Worm (Caenorhabditis elegans) whole organism, midembryonic: Measurements from ENCODE around the gene gen-1.

ENCODE experiments used
- T22C8.4 ChIP-seq: fragments of 200-800 bp; sonication (Bioruptor generic); IDR thresholded peaks from 2 replicates; pipeline ENCODE4 v1.3.6; 2022; ENCODE audit warnings: missing genetic modification characterization, missing compliant biosample characterization
- cog-1 ChIP-seq: sonication (generic microtip); optimal IDR thresholded peaks from 2 replicates; lab custom pipeline; 2016; ENCODE audit warnings: missing genetic modification characterization, missing compliant biosample characterization
- flt-1 ChIP-seq: fragments of 200-800 bp; sonication (Bioruptor generic); IDR thresholded peaks from 2 replicates; pipeline ENCODE4 v1.3.6; 2022; ENCODE audit warnings: missing genetic modification characterization, missing compliant biosample characterization
- klf-2 ChIP-seq: fragments of 200-800 bp; sonication (Bioruptor generic); conservative IDR thresholded peaks from 2 replicates; pipeline ENCODE4 v1.3.6; 2022; ENCODE audit warnings: missing genetic modification reagents, missing genetic modification characterization, missing compliant biosample characterization
- med-1 ChIP-seq: sonication (generic microtip); optimal IDR thresholded peaks from 2 replicates; lab custom pipeline; 2017; ENCODE audit warnings: missing genetic modification characterization, mild to moderate bottlenecking, missing compliant biosample characterization, antibody characterized with exemption, missing genetic modification reagents; ENCODE audit not compliant: insufficient read depth
- ref-1 ChIP-seq: fragments of 200-800 bp; sonication (Bioruptor generic); conservative IDR thresholded peaks from 2 replicates; pipeline ENCODE4 v1.3.6; 2022; ENCODE audit warnings: missing genetic modification reagents, missing genetic modification characterization, missing compliant biosample characterization
- tab-1 ChIP-seq: fragments of 200-800 bp; sonication (Bioruptor generic); IDR thresholded peaks from 2 replicates; pipeline ENCODE4 v1.3.6; 2022; ENCODE audit warnings: missing genetic modification characterization, missing compliant biosample characterization
- ztf-23 ChIP-seq: fragments of 200-800 bp; sonication (Bioruptor generic); IDR thresholded peaks from 2 replicates; pipeline ENCODE4 v1.3.6; 2022; ENCODE audit warnings: missing genetic modification reagents, missing genetic modification characterization, missing compliant biosample characterization
- ztf-29 ChIP-seq: fragments of 200-800 bp; sonication (Bioruptor generic); IDR thresholded peaks from 2 replicates; pipeline ENCODE4 v1.3.6; 2022; ENCODE audit warnings: missing genetic modification reagents, missing genetic modification characterization, missing compliant biosample characterization

The gen-1 gene

DNA sequence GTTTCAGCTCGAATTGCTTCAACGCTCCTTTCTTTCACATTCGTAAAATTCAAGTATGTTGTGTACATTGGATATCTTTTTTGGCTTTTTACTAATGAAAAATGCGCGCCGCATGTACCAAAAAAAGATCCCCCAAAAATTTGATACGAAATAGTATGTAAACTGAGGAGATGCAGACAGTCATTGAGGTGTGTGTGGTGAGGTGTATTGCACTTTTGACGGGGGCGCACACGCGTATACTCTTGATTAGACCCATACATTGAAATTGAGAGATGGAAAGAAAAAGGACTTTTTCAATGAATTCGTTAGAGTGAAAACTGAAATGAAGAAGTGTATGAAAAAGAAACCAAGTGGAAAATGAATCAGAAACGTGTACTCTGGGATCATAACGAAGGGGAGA is 26.6 kb downstream of the gen-1 start:
- TF ChIP-seq med-1 (GFP tag; lab: Kevin White, UChicago) (no peak), flt-1 (no peak), klf-2 (no peak), T22C8.4 (GFP tag; lab: Robert Waterston, UW) (no peak), ztf-29 (GFP tag; lab: Robert Waterston, UW) (no peak), ref-1 (no peak), tab-1 (no peak), cog-1 (tag; lab: Kevin White, UChicago) (no peak), ztf-23 (GFP tag; lab: Robert Waterston, UW) (no peak)

DNA sequence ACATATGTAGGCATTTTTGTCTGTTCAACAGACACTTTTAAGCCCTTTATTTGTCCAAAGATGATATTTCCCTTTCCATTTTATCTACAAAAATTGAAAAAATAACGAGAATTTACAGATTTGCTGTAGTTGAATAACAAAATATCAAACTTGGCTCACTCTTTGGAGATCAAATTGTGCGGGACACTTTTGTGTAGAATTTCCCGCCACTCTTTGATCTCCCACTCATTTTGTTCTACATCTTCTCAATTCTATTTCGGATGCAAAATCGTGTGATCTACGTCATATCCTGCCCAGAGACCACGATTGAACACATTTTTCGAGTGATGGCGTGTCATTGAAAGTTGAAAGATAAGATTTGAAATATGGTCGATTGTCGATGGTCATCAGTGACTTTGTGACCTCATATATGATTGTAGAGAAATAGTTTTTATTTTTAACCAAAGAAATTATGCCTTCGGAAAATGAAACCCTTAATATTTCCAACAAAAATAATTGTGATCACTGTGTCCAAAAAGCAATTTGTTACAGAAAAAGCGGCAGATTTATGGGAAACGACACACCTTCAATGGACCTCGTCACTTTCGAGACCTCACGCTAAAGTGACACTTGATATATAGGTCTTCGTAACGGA is 31.0 kb downstream of the gen-1 start, which contains the start of gene hot-4:
Gene hot-4 (plus strand): TSS at position 584 of the 634 bp plus-strand sequence.
- TF ChIP-seq ztf-29 (GFP tag; lab: Robert Waterston, UW) (no peak), ztf-23 (GFP tag; lab: Robert Waterston, UW) (no peak), T22C8.4 (GFP tag; lab: Robert Waterston, UW) (no peak), flt-1 (no peak), cog-1 (tag; lab: Kevin White, UChicago) (no peak), ref-1 (no peak), med-1 (GFP tag; lab: Kevin White, UChicago) (no peak), tab-1 (no peak), klf-2 (no peak)

DNA sequence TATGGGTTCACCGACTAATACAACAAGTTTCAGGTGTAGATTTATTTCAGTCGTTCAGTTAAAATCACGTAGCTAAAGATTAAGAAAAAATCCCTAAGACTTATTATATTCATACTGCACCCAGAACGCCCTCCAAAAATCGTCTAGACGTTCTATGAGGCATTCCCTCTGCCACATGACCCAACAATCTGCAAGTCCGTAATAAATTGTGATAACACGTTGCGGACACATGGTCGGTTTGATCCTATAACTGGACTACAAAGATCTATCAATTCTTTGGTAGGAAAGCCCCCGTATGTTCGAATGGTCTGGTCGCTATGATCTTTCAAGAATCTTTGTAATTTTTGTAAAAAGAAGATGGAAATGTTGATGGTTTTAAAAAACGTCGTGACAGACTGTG is 32.0 kb downstream of the gen-1 start:
- TF ChIP-seq cog-1 (tag; lab: Kevin White, UChicago) = no peak
- TF ChIP-seq T22C8.4 (GFP tag; lab: Robert Waterston, UW) = no peak

DNA sequence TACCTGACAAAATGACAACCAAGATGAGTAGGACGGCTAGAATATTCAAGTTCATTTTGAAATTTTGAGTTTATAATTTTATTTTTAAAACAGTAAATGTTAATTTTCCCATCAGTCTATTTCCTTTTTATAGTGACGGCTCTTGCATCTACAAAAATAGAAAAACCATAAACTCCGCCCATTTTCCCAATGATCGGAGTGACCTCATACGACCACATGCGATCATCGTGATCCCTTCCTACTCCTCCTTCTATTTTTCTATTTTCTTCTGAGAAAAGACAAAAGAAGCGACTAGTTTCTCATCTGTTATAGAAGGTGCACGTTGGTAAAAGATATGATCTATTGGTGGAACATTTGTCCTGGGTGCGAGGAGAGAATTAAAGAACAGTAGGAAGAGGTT is 32.5 kb downstream of the gen-1 start, which contains the start of gene C23G10.11:
Gene C23G10.11 (minus strand): TSS at position 101 of the 400 bp plus-strand sequence.
- TF ChIP-seq cog-1 (tag; lab: Kevin White, UChicago) (no peak), ref-1 (no peak), ztf-23 (GFP tag; lab: Robert Waterston, UW) (no peak), med-1 (GFP tag; lab: Kevin White, UChicago) (no peak), T22C8.4 (GFP tag; lab: Robert Waterston, UW) (no peak), tab-1 (no peak), klf-2 (no peak), flt-1 (no peak), ztf-29 (GFP tag; lab: Robert Waterston, UW) (no peak)

DNA sequence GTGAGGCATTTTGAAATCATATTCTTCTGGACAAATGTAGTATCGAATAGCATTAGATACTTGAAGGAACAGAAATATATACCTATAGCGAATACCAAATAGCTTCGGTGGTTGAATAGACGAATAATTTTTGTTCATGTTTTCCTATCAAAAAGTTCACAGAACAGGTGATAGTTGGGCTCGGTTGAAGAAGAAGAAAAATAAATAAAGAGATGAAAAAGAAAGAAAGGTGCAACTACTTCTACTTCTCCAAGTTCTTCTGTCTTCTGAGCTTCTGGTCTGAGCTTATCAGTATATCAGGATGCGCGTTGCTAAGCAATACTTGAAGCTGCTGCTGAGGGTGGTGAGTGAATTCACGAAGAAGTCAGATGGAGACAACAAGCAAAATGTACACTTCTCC is 34.0 kb downstream of the gen-1 start, which contains the start of gene C23G10.10:
Gene C23G10.10 (minus strand): TSS at position 101 of the 400 bp plus-strand sequence.
- no peak for TF ChIP-seq ztf-29 (GFP tag; lab: Robert Waterston, UW)
- TF ChIP-seq tab-1 = no peak
- no peak for TF ChIP-seq ref-1
- TF ChIP-seq T22C8.4 (GFP tag; lab: Robert Waterston, UW) = no peak
- no peak for TF ChIP-seq med-1 (GFP tag; lab: Kevin White, UChicago)
- TF ChIP-seq cog-1 (tag; lab: Kevin White, UChicago) = no peak
- TF ChIP-seq ztf-23 (GFP tag; lab: Robert Waterston, UW) = no peak
- no peak for TF ChIP-seq klf-2
- no peak for TF ChIP-seq flt-1

DNA sequence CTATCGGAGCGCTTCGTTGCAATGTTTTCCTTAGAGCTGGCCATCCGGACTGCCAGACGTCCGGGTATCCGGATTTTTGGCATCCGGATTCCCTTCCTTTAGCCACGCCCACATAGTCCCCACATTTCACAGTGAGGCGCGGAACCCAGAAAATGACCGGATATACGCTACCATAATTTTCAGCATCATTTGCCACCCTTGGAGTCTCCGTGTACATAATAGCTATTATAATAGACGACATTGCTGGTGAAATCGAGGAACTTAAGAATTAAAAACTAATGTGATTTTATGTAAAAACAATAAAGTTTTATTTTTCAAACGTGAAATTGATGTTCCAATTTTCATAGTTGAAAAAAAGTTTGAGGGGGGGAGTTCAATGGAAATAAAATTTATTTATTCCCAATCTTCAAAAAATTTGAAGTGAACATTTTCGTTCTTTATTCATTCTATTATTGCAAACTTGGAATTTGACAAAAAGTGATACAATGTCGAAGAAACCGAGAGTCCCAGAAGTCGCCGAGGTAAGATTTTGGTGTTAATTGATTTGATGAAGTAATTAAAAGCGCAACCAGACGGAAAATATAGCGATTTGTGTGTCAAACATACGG is 37.6 kb downstream of the gen-1 start:
- TF ChIP-seq T22C8.4 (GFP tag; lab: Robert Waterston, UW) (no peak), flt-1 (no peak), cog-1 (tag; lab: Kevin White, UChicago) (no peak), ztf-29 (GFP tag; lab: Robert Waterston, UW) (no peak), tab-1 (no peak), med-1 (GFP tag; lab: Kevin White, UChicago) (no peak), klf-2 (no peak), ztf-23 (GFP tag; lab: Robert Waterston, UW) (no peak), ref-1 (no peak)

DNA sequence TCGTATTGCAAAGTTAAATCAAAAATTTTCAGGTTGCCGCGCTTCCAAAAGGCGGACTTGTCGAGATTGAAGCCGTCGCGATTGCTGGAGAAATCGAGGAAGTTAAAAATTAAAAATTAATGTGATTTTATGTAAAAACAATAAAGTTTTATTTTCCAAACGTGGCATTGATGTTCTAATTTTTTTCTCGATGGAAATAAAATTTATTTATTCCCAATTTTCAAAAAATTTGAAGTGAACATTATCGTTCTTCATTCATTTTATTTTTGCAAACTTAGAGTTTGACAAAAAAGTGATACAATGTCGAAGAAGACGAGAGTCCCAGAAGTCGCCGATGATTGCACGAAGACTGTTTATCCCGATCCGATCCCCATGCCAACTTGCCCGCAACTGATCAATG is 39.0 kb downstream of the gen-1 start, which contains the start of gene C23G10.1:
Gene C23G10.1 (plus strand): TSS at position 301 of the 400 bp plus-strand sequence.
- TF ChIP-seq ztf-23 (GFP tag; lab: Robert Waterston, UW) (no peak), ztf-29 (GFP tag; lab: Robert Waterston, UW) (no peak), tab-1 (no peak), ref-1 (no peak), T22C8.4 (GFP tag; lab: Robert Waterston, UW) (no peak), flt-1 (no peak), klf-2 (no peak), cog-1 (tag; lab: Kevin White, UChicago) (no peak)

DNA sequence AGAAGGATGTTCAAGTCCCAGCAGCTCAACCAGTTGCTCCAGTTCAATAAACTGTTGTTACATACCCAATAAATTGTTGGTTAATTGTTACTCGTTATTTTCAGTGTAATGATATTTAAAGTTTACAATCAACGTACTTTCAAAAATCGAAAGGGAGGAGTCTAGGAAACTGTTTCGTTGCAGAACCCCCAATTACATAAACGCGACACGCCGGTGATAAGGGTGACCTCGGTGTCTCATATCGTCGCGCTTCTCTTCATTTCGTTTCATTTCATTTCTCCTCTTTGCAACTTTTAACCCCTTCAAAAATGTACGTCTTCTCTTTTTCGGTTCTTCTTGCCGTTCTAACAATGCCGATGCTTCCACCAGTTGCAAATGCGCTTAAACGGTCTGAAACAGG is 40.1 kb downstream of the gen-1 start, which contains the start of gene C23G10.2:
Gene C23G10.2 (plus strand): TSS at position 184 of the 400 bp plus-strand sequence.
- TF ChIP-seq cog-1 (tag; lab: Kevin White, UChicago) = no peak
- no peak for TF ChIP-seq klf-2
- TF ChIP-seq T22C8.4 (GFP tag; lab: Robert Waterston, UW) = no peak

DNA sequence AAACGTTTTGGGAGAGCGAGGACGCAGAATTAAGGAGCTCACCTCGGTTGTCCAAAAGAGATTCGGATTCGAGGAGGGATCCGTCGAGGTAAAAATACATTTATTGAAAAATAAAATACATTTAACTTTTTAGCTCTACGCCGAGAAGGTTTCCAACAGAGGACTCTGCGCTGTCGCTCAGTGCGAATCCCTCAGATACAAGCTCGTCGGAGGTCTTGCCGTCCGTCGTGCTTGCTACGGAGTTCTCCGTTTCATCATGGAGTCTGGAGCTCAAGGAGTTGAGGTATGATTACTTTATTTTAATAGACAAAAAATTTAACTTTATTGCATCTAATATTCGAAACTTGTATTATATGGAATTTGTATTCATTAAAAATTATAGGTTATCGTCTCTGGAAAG is 40.9 kb downstream of the gen-1 start:
- TF ChIP-seq ref-1 (no peak), ztf-29 (GFP tag; lab: Robert Waterston, UW) (no peak)

DNA sequence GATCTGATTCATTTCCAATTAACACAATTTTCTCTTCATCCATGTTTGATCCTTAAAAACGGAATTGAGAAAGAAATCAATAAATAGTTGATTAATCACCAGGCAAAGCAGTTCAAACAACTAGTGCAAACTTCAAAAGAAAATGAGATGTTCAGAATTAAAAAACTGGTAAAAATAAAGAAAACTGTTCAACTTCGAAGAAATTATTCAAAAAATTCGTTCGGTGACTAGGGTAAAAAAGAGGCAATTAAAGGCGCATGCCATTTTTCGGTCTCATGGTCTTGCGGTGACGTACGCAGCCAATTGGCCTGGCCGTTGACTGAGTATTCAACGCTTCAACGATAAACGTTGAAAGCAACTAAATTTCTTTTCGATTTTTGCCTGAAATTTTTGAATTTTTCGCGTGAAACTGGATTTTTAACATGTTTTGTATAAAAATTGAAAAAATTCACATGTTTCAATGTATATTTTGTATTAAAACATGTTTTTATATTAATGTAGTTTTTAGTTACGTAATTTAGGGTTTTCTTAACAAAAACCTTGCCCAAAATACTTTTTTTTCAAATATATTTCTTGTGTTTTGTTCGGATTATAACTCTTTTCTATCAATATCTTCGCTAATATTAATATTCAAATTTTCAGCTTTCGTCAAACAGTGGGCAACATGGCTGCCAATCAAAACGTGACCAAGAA is 41.7 kb downstream of the gen-1 start, which contains the start of the genes sna-3 and rps-3:
Gene sna-3 (minus strand): TSS at position 51 of the 693 bp plus-strand sequence.
Gene rps-3 (plus strand): TSS at position 643 of the 693 bp plus-strand sequence.
- TF ChIP-seq med-1 (GFP tag; lab: Kevin White, UChicago) (no peak), ref-1 (no peak)
